Fruit fly (Drosophila melanogaster) whole organism, prepupa: Measurements from ENCODE around the gene RAF2.

Source experiments
- Blimp-1 ChIP-seq: fragments of 200-800 bp; sonication (Bioruptor generic); optimal IDR thresholded peaks from 3 replicates; lab custom pipeline; 2017; ENCODE audit warnings: missing biosample characterization, missing genetic modification characterization, mild to moderate bottlenecking, moderate library complexity, missing genetic modification reagents
- CG11762 ChIP-seq: fragments of 200-800 bp; sonication (Bioruptor generic); optimal IDR thresholded peaks from 3 replicates; lab custom pipeline; 2016; ENCODE audit warnings: missing biosample characterization, missing genetic modification characterization; ENCODE audit not compliant: insufficient read depth
- CG15336 ChIP-seq: fragments of 200-800 bp; sonication (Bioruptor generic); IDR thresholded peaks from 2 replicates; pipeline ENCODE4 v1.3.6; 2022; ENCODE audit warnings: missing biosample characterization, missing genetic modification characterization
- CG4318 ChIP-seq: fragments of 200-800 bp; sonication (Bioruptor generic); optimal IDR thresholded peaks from 3 replicates; lab custom pipeline; 2017; ENCODE audit warnings: missing biosample characterization, mild to moderate bottlenecking, missing genetic modification characterization
- Sox15 ChIP-seq: fragments of 200-800 bp; sonication (Bioruptor generic); optimal IDR thresholded peaks from 3 replicates; lab custom pipeline; 2016; ENCODE audit warnings: missing biosample characterization, missing genetic modification characterization
- svp ChIP-seq: fragments of 200-800 bp; sonication (Bioruptor generic); peaks from one replicate; lab custom pipeline; 2016; ENCODE audit warnings: missing biosample characterization, missing genetic modification characterization

- TF ChIP-seq CG11762 (no peak), CG4318 (GFP tag; lab: Kevin White, UChicago) (no peak), Sox15 (GFP tag; lab: Kevin White, UChicago) (no peak), Blimp-1 (no peak), svp (GFP tag; lab: Kevin White, UChicago) (no peak), CG15336 (no peak)
Observed at dm6 chr3L:16384145-16384705, 1.9 kb upstream of the RAF2 start.
